Fruit fly (Drosophila melanogaster) whole organism, pupa: ENCODE data around the gene CG10562.

Source experiments
- CG10348 ChIP-seq: fragments of 200-800 bp; sonication (Bioruptor generic); IDR thresholded peaks from 2 replicates; pipeline ENCODE4 v1.3.6; 2022; ENCODE audit warnings: missing biosample characterization, missing genetic modification characterization
- CG12605 ChIP-seq: fragments of 200-800 bp; sonication (Bioruptor generic); IDR thresholded peaks from 2 replicates; pipeline ENCODE4 v1.3.6; 2022; ENCODE audit warnings: missing biosample characterization, missing genetic modification characterization
- CG13204 ChIP-seq: fragments of 200-800 bp; sonication (Bioruptor generic); optimal IDR thresholded peaks from 2 replicates; lab custom pipeline; 2018; ENCODE audit warnings: missing biosample characterization, mild to moderate bottlenecking, missing genetic modification characterization, moderate library complexity
- CG14655 ChIP-seq: fragments of 200-800 bp; sonication (Bioruptor generic); optimal IDR thresholded peaks from 3 replicates; lab custom pipeline; 2017; ENCODE audit warnings: mild to moderate bottlenecking, missing biosample characterization, missing genetic modification reagents, missing genetic modification characterization
- CG15710 ChIP-seq: fragments of 200-800 bp; sonication (Bioruptor generic); optimal IDR thresholded peaks from 2 replicates; lab custom pipeline; 2018; ENCODE audit warnings: missing biosample characterization, mild to moderate bottlenecking, missing genetic modification characterization, moderate library complexity
- CG17806 ChIP-seq: fragments of 200-800 bp; sonication (Bioruptor generic); optimal IDR thresholded peaks from 2 replicates; lab custom pipeline; 2018; ENCODE audit warnings: missing biosample characterization, mild to moderate bottlenecking, missing genetic modification characterization, moderate library complexity
- CG32121 ChIP-seq: fragments of 200-800 bp; sonication (Bioruptor generic); IDR thresholded peaks from 2 replicates; pipeline ENCODE4 v1.3.6; 2022; ENCODE audit warnings: missing biosample characterization, missing genetic modification characterization
- CG34367 ChIP-seq: fragments of 200-800 bp; sonication (Bioruptor generic); optimal IDR thresholded peaks from 2 replicates; lab custom pipeline; 2018; ENCODE audit warnings: missing biosample characterization, mild to moderate bottlenecking, missing genetic modification characterization
- CG4496 ChIP-seq: fragments of 200-800 bp; sonication (Bioruptor generic); IDR thresholded peaks from 3 replicates; pipeline ENCODE4 v1.3.6; 2022; ENCODE audit warnings: missing biosample characterization, missing genetic modification characterization
- CG8159 ChIP-seq: fragments of 200-800 bp; sonication (Bioruptor generic); optimal IDR thresholded peaks from 3 replicates; lab custom pipeline; 2018; ENCODE audit warnings: missing biosample characterization, mild to moderate bottlenecking, missing genetic modification characterization, moderate library complexity
- CG8301 ChIP-seq: fragments of 200-800 bp; sonication (Bioruptor generic); optimal IDR thresholded peaks from 2 replicates; lab custom pipeline; 2018; ENCODE audit warnings: missing biosample characterization, mild to moderate bottlenecking, missing genetic modification characterization
- CG9948 ChIP-seq: fragments of 200-800 bp; sonication (Bioruptor generic); optimal IDR thresholded peaks from 2 replicates; lab custom pipeline; 2018; ENCODE audit warnings: missing biosample characterization, mild to moderate bottlenecking, missing genetic modification characterization, moderate library complexity
- D1 ChIP-seq: fragments of 200-800 bp; sonication (Bioruptor generic); optimal IDR thresholded peaks from 2 replicates; lab custom pipeline; 2018; ENCODE audit warnings: missing biosample characterization, mild to moderate bottlenecking, missing genetic modification characterization, moderate library complexity
- EcR ChIP-seq: fragments of 200-800 bp; sonication (Bioruptor generic); optimal IDR thresholded peaks from 3 replicates; lab custom pipeline; 2019; ENCODE audit warnings: missing biosample characterization, missing genetic modification characterization, mild to moderate bottlenecking, moderate library complexity, missing genetic modification reagents
- Ets98B ChIP-seq: fragments of 200-800 bp; sonication (Bioruptor generic); IDR thresholded peaks from 2 replicates; pipeline ENCODE4 v1.3.6; 2022; ENCODE audit warnings: missing biosample characterization, missing genetic modification characterization
- Pif1A ChIP-seq: fragments of 200-800 bp; sonication (Bioruptor generic); optimal IDR thresholded peaks from 3 replicates; lab custom pipeline; 2016; ENCODE audit warnings: missing biosample characterization, missing genetic modification characterization
- Pif1B ChIP-seq: fragments of 200-800 bp; sonication (Bioruptor generic); optimal IDR thresholded peaks from 3 replicates; lab custom pipeline; 2016; ENCODE audit warnings: missing biosample characterization, missing genetic modification characterization
- Snoo ChIP-seq: fragments of 200-800 bp; sonication (Bioruptor generic); optimal IDR thresholded peaks from 3 replicates; lab custom pipeline; 2017; ENCODE audit warnings: missing biosample characterization, mild to moderate bottlenecking, missing genetic modification characterization, inconsistent platforms
- fd96Ca ChIP-seq: fragments of 200-800 bp; sonication (Bioruptor generic); IDR thresholded peaks from 3 replicates; pipeline ENCODE4 v1.3.6; 2022; ENCODE audit warnings: missing biosample characterization, missing genetic modification characterization
- gl ChIP-seq: fragments of 200-800 bp; sonication (Bioruptor generic); optimal IDR thresholded peaks from 2 replicates; lab custom pipeline; 2018; ENCODE audit warnings: missing biosample characterization, mild to moderate bottlenecking, missing genetic modification characterization
- rn ChIP-seq: fragments of 200-800 bp; sonication (Bioruptor generic); IDR thresholded peaks from 2 replicates; pipeline ENCODE4 v1.3.6; 2022; ENCODE audit warnings: missing biosample characterization, missing genetic modification characterization

The CG10562 gene

DNA sequence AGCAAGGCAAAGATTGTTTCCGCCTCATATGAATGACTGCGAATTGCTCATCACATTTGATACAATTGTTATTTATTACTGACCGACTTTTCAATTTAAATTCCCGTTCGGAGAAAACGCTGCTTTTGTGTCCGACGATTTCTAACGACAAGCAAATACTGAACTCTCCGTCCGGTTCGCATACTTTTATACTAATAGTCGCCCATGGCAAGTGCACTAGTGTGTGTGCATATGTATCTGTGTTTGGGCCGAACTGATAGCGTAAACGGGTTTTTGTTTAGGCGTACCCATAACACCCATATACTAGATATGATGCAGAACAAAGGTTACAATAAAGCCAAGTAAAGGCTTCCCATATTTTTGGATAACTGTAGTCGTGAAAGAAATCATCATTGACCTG is 14.3 kb downstream of the CG10562 start, which contains the start of gene CG10550:
Gene CG10550, minus strand, starts transcription at position 164 of the 400 bp plus-strand sequence.
- TF ChIP-seq EcR (no peak), Snoo (tag; lab: Kevin White, UChicago) (no peak), rn (GFP tag; lab: Robert Waterston, UW) (no peak), CG8301 (tag; lab: Kevin White, UChicago) (no peak), CG12605 (GFP tag; lab: Robert Waterston, UW) (no peak), CG8159 (tag; lab: Kevin White, UChicago) (no peak), CG34367 (tag; lab: Kevin White, UChicago) (no peak), CG13204 (GFP tag; lab: Kevin White, UChicago) (no peak), CG9948 (tag; lab: Kevin White, UChicago) (no peak), Ets98B (GFP tag; lab: Robert Waterston, UW) (no peak), CG14655 (no peak), Pif1B (no peak), fd96Ca (GFP tag; lab: Robert Waterston, UW) (no peak), Pif1A (GFP tag; lab: Kevin White, UChicago) (no peak), CG10348 (GFP tag; lab: Robert Waterston, UW) (no peak), CG32121 (GFP tag; lab: Robert Waterston, UW) (no peak), CG4496 (no peak), gl (no peak), CG17806 (tag; lab: Kevin White, UChicago) (no peak)
- TF ChIP-seq, all 21 proteins: peak for 0

DNA sequence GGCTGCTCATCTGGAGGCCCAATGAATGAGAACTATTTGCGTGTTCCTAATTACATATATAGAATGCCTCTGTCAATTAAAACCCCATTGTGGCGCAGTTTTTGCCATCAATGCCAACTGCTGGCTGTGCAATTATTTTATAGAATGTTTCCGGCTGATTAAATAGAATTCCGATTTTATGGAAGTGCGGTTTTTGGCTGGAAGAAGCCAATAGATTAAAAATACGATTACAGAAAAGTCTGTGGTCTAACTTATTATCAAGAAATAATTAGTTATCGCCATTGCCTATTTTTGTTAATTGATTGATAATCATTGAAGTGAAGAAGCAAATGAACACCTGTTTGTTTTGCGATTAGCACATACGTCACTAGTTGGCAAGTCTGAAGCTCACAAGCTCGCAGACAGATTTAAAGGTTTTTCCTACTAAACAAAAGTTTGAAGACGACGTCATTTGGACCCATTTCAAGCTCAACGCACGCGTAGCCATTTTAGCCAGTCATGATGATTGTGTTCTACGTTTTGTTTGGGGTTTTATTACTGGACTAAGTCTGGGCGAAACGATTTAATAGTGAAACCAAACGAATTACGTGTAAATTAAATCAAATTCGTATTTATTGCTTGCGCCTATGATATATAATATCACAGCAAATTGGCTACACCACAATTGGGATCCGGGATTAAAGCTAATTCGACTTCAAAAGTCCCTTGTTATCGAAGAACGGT is 16.6 kb downstream of the CG10562 start:
- TF ChIP-seq CG17806 (tag; lab: Kevin White, UChicago) (no peak), CG15710 (tag; lab: Kevin White, UChicago) (no peak), CG8301 (tag; lab: Kevin White, UChicago) (no peak), CG14655 (no peak), CG34367 (tag; lab: Kevin White, UChicago) (no peak), fd96Ca (GFP tag; lab: Robert Waterston, UW) (no peak), CG4496 (no peak), CG8159 (tag; lab: Kevin White, UChicago) (no peak)

DNA sequence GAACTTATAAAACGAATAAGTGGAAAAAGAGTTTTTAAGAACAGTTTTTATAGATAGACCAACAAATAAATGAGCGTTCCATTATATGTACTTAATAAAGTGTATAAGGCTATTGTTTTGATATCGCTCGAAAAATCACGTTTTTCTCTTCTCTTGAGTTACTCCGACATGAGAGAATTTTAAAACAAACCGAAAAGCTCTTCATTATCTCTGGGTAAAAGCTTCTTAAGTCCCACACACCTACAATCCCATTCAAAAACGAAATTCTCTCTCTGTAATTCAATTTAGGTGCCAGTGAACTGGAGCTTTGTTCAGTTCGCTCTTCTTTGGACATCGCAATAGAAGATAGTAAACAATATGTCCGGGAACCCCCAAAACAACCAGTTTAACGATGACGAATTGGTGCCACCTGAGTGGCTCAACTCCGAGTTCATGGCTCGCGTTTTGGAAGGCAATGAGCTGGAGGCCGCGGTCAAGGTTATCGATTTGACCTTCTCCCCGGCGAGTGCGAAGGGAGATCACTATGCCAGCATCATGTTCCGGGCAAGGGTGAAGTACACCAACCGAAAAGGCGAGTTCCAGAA is 18.6 kb downstream of the CG10562 start, which contains the start of gene CG31436:
Gene CG31436, plus strand, starts transcription at position 281 of the 584 bp plus-strand sequence.
- TF ChIP-seq CG9948 (tag; lab: Kevin White, UChicago): no peak
- peak; percentile 74 for TF ChIP-seq EcR

DNA sequence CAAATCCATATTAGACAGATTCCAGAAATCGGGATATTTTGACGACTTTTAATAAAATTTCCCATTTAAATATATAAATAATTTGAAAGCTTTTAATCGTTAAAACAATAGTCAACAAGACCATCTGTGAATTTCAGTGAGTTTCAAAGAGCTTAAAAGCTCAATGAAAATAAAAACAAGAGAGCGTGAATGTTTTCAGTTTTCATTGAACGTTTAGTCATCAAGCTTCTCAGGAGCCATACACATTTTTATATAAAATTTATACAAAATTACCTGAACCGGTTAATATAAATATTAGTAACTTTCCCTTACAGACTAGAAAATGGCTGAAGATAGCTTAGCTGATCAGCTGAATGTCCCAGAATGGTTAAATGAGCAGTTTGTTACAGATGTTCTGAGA is 20.3 kb downstream of the CG10562 start, which contains the start of gene CG31370:
Gene CG31370, plus strand, starts transcription at position 226 of the 400 bp plus-strand sequence.
- TF ChIP-seq CG8159 (tag; lab: Kevin White, UChicago) (no peak), CG14655 (no peak), Pif1B (no peak), EcR (no peak), CG15710 (tag; lab: Kevin White, UChicago) (no peak), gl (no peak), CG17806 (tag; lab: Kevin White, UChicago) (no peak), Snoo (tag; lab: Kevin White, UChicago) (no peak), CG34367 (tag; lab: Kevin White, UChicago) (no peak), CG13204 (GFP tag; lab: Kevin White, UChicago) (no peak)
- TF ChIP-seq, all 21 proteins: peak for 0

DNA sequence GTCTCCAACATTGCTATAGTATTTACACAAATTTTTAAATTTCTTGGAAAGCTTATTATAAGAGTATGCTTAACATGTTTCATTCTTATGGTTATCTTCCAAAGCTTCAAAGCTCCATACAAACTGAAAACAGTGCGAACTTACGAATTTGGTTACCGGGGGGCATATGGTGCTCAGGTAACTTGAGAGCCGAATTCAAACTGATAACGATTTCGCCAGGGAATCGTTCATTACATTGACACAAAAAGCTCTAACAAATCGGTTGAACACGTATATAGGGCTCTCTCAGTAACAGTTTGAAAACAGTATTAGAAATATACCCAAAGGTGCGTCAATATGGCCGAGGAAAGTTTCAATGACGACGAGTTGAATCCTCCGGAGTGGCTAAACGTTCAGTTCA is 22.0 kb downstream of the CG10562 start, which contains the start of gene CG13659:
Gene CG13659, plus strand, starts transcription at position 317 of the 400 bp plus-strand sequence.
- no peak for TF ChIP-seq CG12605 (GFP tag; lab: Robert Waterston, UW)
- no peak for TF ChIP-seq rn (GFP tag; lab: Robert Waterston, UW)
- TF ChIP-seq CG8159 (tag; lab: Kevin White, UChicago): no peak
- TF ChIP-seq CG34367 (tag; lab: Kevin White, UChicago): no peak
- TF ChIP-seq D1 (tag; lab: Kevin White, UChicago): no peak
- TF ChIP-seq gl: no peak
- TF ChIP-seq EcR: no peak
- no peak for TF ChIP-seq Snoo (tag; lab: Kevin White, UChicago)
- TF ChIP-seq CG32121 (GFP tag; lab: Robert Waterston, UW): no peak
- TF ChIP-seq Pif1B: no peak
- no peak for TF ChIP-seq Pif1A (GFP tag; lab: Kevin White, UChicago)
- TF ChIP-seq CG14655: no peak
- TF ChIP-seq CG10348 (GFP tag; lab: Robert Waterston, UW): no peak
- no peak for TF ChIP-seq CG15710 (tag; lab: Kevin White, UChicago)
- no peak for TF ChIP-seq CG4496

DNA sequence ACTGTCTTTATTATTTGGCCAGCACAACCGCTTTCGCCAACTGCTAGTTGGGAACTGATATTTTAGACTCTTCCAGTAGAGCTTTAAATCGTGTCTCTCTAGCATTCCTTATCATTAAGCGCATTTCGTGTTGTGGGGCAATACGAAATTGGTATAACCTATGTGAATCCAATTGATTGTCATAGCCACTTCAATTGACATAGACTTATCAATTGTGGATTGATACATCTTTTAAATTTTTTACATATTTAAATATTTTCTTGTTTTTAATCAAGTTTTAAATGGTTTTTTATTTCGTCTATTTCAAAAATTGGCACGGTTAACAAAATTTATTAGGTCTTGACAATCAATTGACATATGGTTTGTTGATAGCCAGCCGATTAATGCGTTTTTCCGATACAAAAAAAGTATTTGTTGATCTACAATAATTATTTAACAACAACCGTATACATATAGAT is 23.0 kb downstream of the CG10562 start, which contains the start of gene CG31288:
Gene CG31288, minus strand, starts transcription at position 51 of the 458 bp plus-strand sequence.
- TF ChIP-seq Snoo (tag; lab: Kevin White, UChicago) (no peak), CG12605 (GFP tag; lab: Robert Waterston, UW) (no peak), gl (no peak), CG10348 (GFP tag; lab: Robert Waterston, UW) (no peak), CG14655 (no peak), CG32121 (GFP tag; lab: Robert Waterston, UW) (no peak), CG13204 (GFP tag; lab: Kevin White, UChicago) (no peak), CG9948 (tag; lab: Kevin White, UChicago) (no peak), CG4496 (no peak), EcR (no peak), CG8159 (tag; lab: Kevin White, UChicago) (no peak), Pif1A (GFP tag; lab: Kevin White, UChicago) (no peak), rn (GFP tag; lab: Robert Waterston, UW) (no peak), CG17806 (tag; lab: Kevin White, UChicago) (no peak)
- TF ChIP-seq, all 21 proteins: peak for 0
